Worm (Caenorhabditis elegans) whole organism, early embryonic: Measurements from ENCODE around the gene C16A3.5.

ENCODE experiments used
- B0310.2 ChIP-seq: sonication (generic microtip); optimal IDR thresholded peaks from 2 replicates; lab custom pipeline; 2016; ENCODE audit warnings: mild to moderate bottlenecking, missing genetic modification characterization, missing compliant biosample characterization
- ama-1 ChIP-seq: fragments of 150-350 bp; optimal IDR thresholded peaks from 2 replicates; lab custom pipeline; 2014
- ceh-13 ChIP-seq: fragments of 200-800 bp; sonication (Bioruptor generic); optimal IDR thresholded peaks from 2 replicates; lab custom pipeline; 2018; ENCODE audit warnings: mild to moderate bottlenecking, missing genetic modification characterization, missing compliant biosample characterization
- flt-1 ChIP-seq: fragments of 200-800 bp; sonication (Bioruptor generic); IDR thresholded peaks from 2 replicates; pipeline ENCODE4 v1.3.6; 2022; ENCODE audit warnings: missing genetic modification characterization, missing compliant biosample characterization
- hmg-4 ChIP-seq: fragments of 200-800 bp; sonication (Bioruptor generic); optimal IDR thresholded peaks from 2 replicates; lab custom pipeline; 2018; ENCODE audit warnings: mild to moderate bottlenecking, missing genetic modification characterization, missing compliant biosample characterization
- scrt-1 ChIP-seq: fragments of 200-800 bp; sonication (Bioruptor generic); IDR thresholded peaks from 2 replicates; pipeline ENCODE4 v1.3.6; 2022; ENCODE audit warnings: missing genetic modification characterization, missing compliant biosample characterization
- tbx-11 ChIP-seq: fragments of 200-800 bp; sonication (Bioruptor generic); IDR thresholded peaks from 2 replicates; pipeline ENCODE4 v1.3.6; 2022; ENCODE audit warnings: missing genetic modification characterization, missing compliant biosample characterization
- tra-4 ChIP-seq: sonication (generic microtip); optimal IDR thresholded peaks from 2 replicates; lab custom pipeline; 2017; ENCODE audit warnings: missing genetic modification characterization, missing compliant biosample characterization

- TF ChIP-seq tbx-11 (GFP tag; lab: Robert Waterston, UW) (no peak), ama-1 (lab: Kevin White, UChicago) (no peak), flt-1 (GFP tag; lab: Robert Waterston, UW) (no peak), tra-4 (no peak), ceh-13 (no peak), scrt-1 (GFP tag; lab: Robert Waterston, UW) (no peak), B0310.2 (tag; lab: Kevin White, UChicago) (no peak), hmg-4 (GFP tag; lab: Kevin White, UChicago) (no peak)
These were observed 34.9 kb downstream of the C16A3.5 start, which contains the start of gene nas-4 for ce11 chrIII:6415306-6415973.
